Worm (Caenorhabditis elegans): ENCODE data around the gene dnc-4.
A peak's percentile ranks its signal among the peaks of the same experiment; 100 is the strongest.

The dnc-4 gene

ce11 chrIV:7979588-7979987, 40.0 kb downstream of the dnc-4 start, which contains the start of gene unc-24:
Gene unc-24, plus strand, starts transcription at chrIV:7979870.
- peak; percentile 20 for TF ChIP-seq hmg-11 (tag; optimal IDR thresholded peaks at IDR 0.05)
- TF ChIP-seq mdl-1 (tag; optimal IDR thresholded peaks at IDR 0.05) = no peak
- TF ChIP-seq eor-1 (tag; optimal IDR thresholded peaks at IDR 0.05) = no peak
- peak; percentile 22 for TF ChIP-seq lin-15B (tag; optimal IDR thresholded peaks at IDR 0.05)
- peak; percentile 74 for TF ChIP-seq lin-39 (tag; optimal IDR thresholded peaks at IDR 0.05)
- no peak for TF ChIP-seq nhr-67 (tag; optimal IDR thresholded peaks at IDR 0.05)
- TF ChIP-seq pha-4 (tag; optimal IDR thresholded peaks at IDR 0.05) = no peak
- peak; percentile 63 for TF ChIP-seq nfya-1 (tag; optimal IDR thresholded peaks at IDR 0.05; ENCODE audit: insufficient read depth)

ce11 chrIV:7977452-7977940, 42.1 kb downstream of the dnc-4 start, which contains the start of gene ora-1:
Gene ora-1, plus strand, starts transcription at chrIV:7977890.
- TF ChIP-seq snpc-4 (tag; optimal IDR thresholded peaks at IDR 0.05) = no peak
- no peak for TF ChIP-seq ceh-16 (tag; optimal IDR thresholded peaks at IDR 0.05)
- TF ChIP-seq pha-4 (tag; optimal IDR thresholded peaks at IDR 0.05) = no peak
- peak; percentile 14 for TF ChIP-seq nhr-25 (tag; optimal IDR thresholded peaks at IDR 0.05)

DNA sequence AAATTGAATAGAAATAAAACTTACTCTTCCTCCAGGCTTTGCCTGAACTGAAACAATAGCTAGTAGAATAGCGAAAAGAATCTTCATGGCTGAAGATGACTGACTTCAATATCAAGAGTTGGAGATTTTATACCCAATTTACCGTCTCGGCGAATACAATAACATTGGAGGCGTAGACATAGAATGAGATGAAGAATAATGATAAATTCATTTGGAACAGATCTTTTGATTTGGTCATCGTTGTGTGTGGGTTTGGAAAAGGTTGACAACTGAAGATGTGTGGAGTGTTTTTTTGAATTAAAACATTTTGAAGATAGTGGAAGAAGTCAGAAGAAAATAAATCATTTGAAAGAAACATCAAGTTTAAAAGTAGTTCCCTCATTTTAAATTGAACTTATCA, 43.4 kb downstream of the dnc-4 start, which contains the start of gene F57H12.6:
F57H12.6 (minus strand) TSS at position 101 of the 400 bp plus-strand sequence.
- no peak for TF ChIP-seq nhr-77 (tag; optimal IDR thresholded peaks at IDR 0.05)

Data from whole organism, L3 larva.